Fruit fly (Drosophila melanogaster) whole organism, embryonic: ENCODE results near the gene Dif.
A peak's percentile ranks its signal among the peaks of the same experiment; 100 is the strongest.

Experiments used
- Abd-B ChIP-seq: fragments of 200-800 bp; sonication (Bioruptor generic); optimal IDR thresholded peaks from 2 replicates; lab custom pipeline; 2018; ENCODE audit warnings: missing biosample characterization, mild to moderate bottlenecking, missing genetic modification characterization, moderate library complexity
- Awh ChIP-seq: fragments of 200-800 bp; sonication (Bioruptor generic); IDR thresholded peaks from 2 replicates; pipeline ENCODE4, ENCODE4 v1.3.6; 2022; ENCODE audit warnings: missing biosample characterization, missing genetic modification characterization
- B-H1 ChIP-seq: fragments of 200-800 bp; sonication (Bioruptor generic); IDR thresholded peaks from 3 replicates; pipeline ENCODE4 v1.3.6; 2022; ENCODE audit warnings: missing biosample characterization, missing genetic modification characterization
- CG10321 ChIP-seq: fragments of 200-800 bp; sonication (Bioruptor generic); IDR thresholded peaks from 2 replicates; pipeline ENCODE4 v1.3.6; 2022; ENCODE audit warnings: missing biosample characterization, missing genetic modification characterization
- CG10431 ChIP-seq: fragments of 200-800 bp; sonication (Bioruptor generic); optimal IDR thresholded peaks from 3 replicates; lab custom pipeline; 2018; ENCODE audit warnings: missing biosample characterization, mild to moderate bottlenecking, missing genetic modification characterization
- CG11696 ChIP-seq: fragments of 200-800 bp; sonication (Bioruptor generic); IDR thresholded peaks from 2 replicates; pipeline ENCODE4 v1.3.6; 2022; ENCODE audit warnings: missing biosample characterization, missing genetic modification characterization
- CG12769 ChIP-seq: fragments of 200-800 bp; sonication (Bioruptor generic); optimal IDR thresholded peaks from 2 replicates; lab custom pipeline; 2019; ENCODE audit warnings: missing biosample characterization, mild to moderate bottlenecking, missing genetic modification characterization, moderate library complexity
- CG15073 ChIP-seq: fragments of 200-800 bp; sonication (Bioruptor generic); optimal IDR thresholded peaks from 2 replicates; lab custom pipeline; 2016; ENCODE audit warnings: missing biosample characterization, missing genetic modification characterization
- CG17829 ChIP-seq: fragments of 200-800 bp; optimal IDR thresholded peaks from 2 replicates; lab custom pipeline; 2019; ENCODE audit warnings: missing biosample characterization, mild to moderate bottlenecking, missing genetic modification characterization, moderate library complexity
- CG18764 ChIP-seq: fragments of 200-800 bp; sonication (Bioruptor generic); optimal IDR thresholded peaks from 3 replicates; lab custom pipeline; 2016; ENCODE audit warnings: missing biosample characterization, missing genetic modification characterization
- CG2889 ChIP-seq: fragments of 200-800 bp; sonication (Bioruptor generic); IDR thresholded peaks from 3 replicates; pipeline ENCODE4 v1.3.6; 2022; ENCODE audit warnings: missing biosample characterization, missing genetic modification characterization
- CG3281 ChIP-seq: fragments of 200-800 bp; sonication (Bioruptor generic); optimal IDR thresholded peaks from 3 replicates; lab custom pipeline; 2017; ENCODE audit warnings: missing biosample characterization, mild to moderate bottlenecking, missing genetic modification characterization
- CG4404 ChIP-seq: fragments of 200-800 bp; sonication (Bioruptor generic); IDR thresholded peaks from 2 replicates; pipeline ENCODE4 v1.3.6; 2022; ENCODE audit warnings: missing biosample characterization, missing genetic modification characterization
- CG4424 ChIP-seq: fragments of 200-800 bp; sonication (Bioruptor generic); optimal IDR thresholded peaks from 3 replicates; lab custom pipeline; 2016; ENCODE audit warnings: missing biosample characterization, missing genetic modification characterization
- CG6654 ChIP-seq: fragments of 200-800 bp; sonication (Bioruptor generic); optimal IDR thresholded peaks from 2 replicates; lab custom pipeline; 2017; ENCODE audit warnings: missing biosample characterization, mild to moderate bottlenecking, missing genetic modification characterization
- CG6854 ChIP-seq: fragments of 200-800 bp; sonication (Bioruptor generic); optimal IDR thresholded peaks from 3 replicates; lab custom pipeline; 2017; ENCODE audit warnings: missing biosample characterization, mild to moderate bottlenecking, missing genetic modification characterization
- CG8765 ChIP-seq: fragments of 200-800 bp; sonication (Bioruptor generic); IDR thresholded peaks from 2 replicates; pipeline ENCODE4 v1.3.6; 2022; ENCODE audit warnings: missing biosample characterization, missing genetic modification characterization
- CG9797 ChIP-seq: fragments of 200-800 bp; sonication (Bioruptor generic); optimal IDR thresholded peaks from 3 replicates; lab custom pipeline; 2018; ENCODE audit warnings: missing biosample characterization, mild to moderate bottlenecking, missing genetic modification characterization
- CkIIα-i1 ChIP-seq: fragments of 200-800 bp; sonication (Bioruptor generic); IDR thresholded peaks from 2 replicates; pipeline ENCODE4 v1.3.6; 2022; ENCODE audit warnings: missing biosample characterization, missing genetic modification characterization
- D ChIP-seq, 2 experiments: fragments of 200-800 bp in 1 of 2; fragments of >200 bp in 1 of 2; sonication (Bioruptor generic) in 1 of 2; optimal IDR thresholded peaks; 2 replicates in 1 of 2; 3 replicates in 1 of 2; lab custom pipeline; 2017; ENCODE audit warnings: mild to moderate bottlenecking in 1 of 2, missing biosample characterization in 1 of 2, missing genetic modification characterization in 1 of 2, missing genetic modification reagents in 1 of 2
- Dfd ChIP-seq, 2 experiments: fragments of >200 bp; optimal IDR thresholded peaks; 2 replicates each; lab custom pipeline; 2017; ENCODE audit warnings: missing biosample characterization in 2 of 2, missing genetic modification characterization in 2 of 2
- Dll ChIP-seq: fragments of 200-800 bp; sonication (Bioruptor generic); IDR thresholded peaks from 4 replicates; pipeline ENCODE4 v1.3.6; 2022; ENCODE audit warnings: missing biosample characterization, missing genetic modification characterization; ENCODE audit not compliant: partially characterized antibody
- Elba2 ChIP-seq: fragments of 200-800 bp; sonication (Bioruptor generic); optimal IDR thresholded peaks from 3 replicates; lab custom pipeline; 2016; ENCODE audit warnings: missing biosample characterization, missing genetic modification characterization
- HHEX ChIP-seq: fragments of 200-800 bp; sonication (Bioruptor generic); optimal IDR thresholded peaks from 3 replicates; lab custom pipeline; 2017; ENCODE audit warnings: missing biosample characterization, mild to moderate bottlenecking, missing genetic modification characterization, missing genetic modification reagents
- HLH54F ChIP-seq: fragments of 200-800 bp; sonication (Bioruptor generic); optimal IDR thresholded peaks from 3 replicates; lab custom pipeline; 2016; ENCODE audit warnings: missing biosample characterization, missing genetic modification characterization
- Lim3 ChIP-seq: fragments of 200-800 bp; sonication (Bioruptor generic); IDR thresholded peaks from 2 replicates; pipeline ENCODE4 v1.3.6; 2022; ENCODE audit warnings: missing biosample characterization, missing genetic modification characterization
- Mes4 ChIP-seq: fragments of 200-800 bp; sonication (Bioruptor generic); optimal IDR thresholded peaks from 2 replicates; lab custom pipeline; 2016; ENCODE audit warnings: missing biosample characterization, missing genetic modification characterization
- Myb ChIP-seq: fragments of 200-800 bp; sonication (Bioruptor generic); optimal IDR thresholded peaks from 2 replicates; lab custom pipeline; 2016; ENCODE audit warnings: missing biosample characterization, missing genetic modification characterization
- Poxn ChIP-seq: fragments of 200-800 bp; sonication (Bioruptor generic); IDR thresholded peaks from 2 replicates; pipeline ENCODE4 v1.3.6; 2022; ENCODE audit warnings: missing biosample characterization, missing genetic modification characterization
- Ravus ChIP-seq: fragments of 200-800 bp; sonication (Bioruptor generic); IDR thresholded peaks from 2 replicates; pipeline ENCODE4 v1.3.6; 2022; ENCODE audit warnings: missing biosample characterization, missing genetic modification characterization
- Rfx ChIP-seq: fragments of 200-800 bp; sonication (Bioruptor generic); IDR thresholded peaks from 2 replicates; pipeline ENCODE4 v1.3.6; 2022; ENCODE audit warnings: missing biosample characterization, missing genetic modification characterization
- Stat92E ChIP-seq, 3 experiments: fragments of >200 bp in 2 of 3; fragments of 200-800 bp in 1 of 3; sonication (Bioruptor generic) in 1 of 3; optimal IDR thresholded peaks; 2 replicates each; lab custom pipeline; 2017 to 2019; ENCODE audit warnings: missing biosample characterization in 3 of 3, missing genetic modification characterization in 3 of 3, mild to moderate bottlenecking in 1 of 3, moderate library complexity in 1 of 3
- bab2 ChIP-seq: fragments of 200-800 bp; sonication (Bioruptor generic); optimal IDR thresholded peaks from 2 replicates; lab custom pipeline; 2016; ENCODE audit warnings: missing biosample characterization, missing genetic modification characterization
- cato ChIP-seq: fragments of 200-800 bp; sonication (Bioruptor generic); optimal IDR thresholded peaks from 2 replicates; lab custom pipeline; 2016; ENCODE audit warnings: missing biosample characterization, missing genetic modification characterization, borderline replicate concordance
- cg ChIP-seq: fragments of 200-800 bp; sonication (Bioruptor generic); optimal IDR thresholded peaks from 3 replicates; lab custom pipeline; 2019; ENCODE audit warnings: missing biosample characterization, mild to moderate bottlenecking, missing genetic modification characterization, moderate library complexity
- dmrt11E ChIP-seq: fragments of 200-800 bp; sonication (Bioruptor generic); optimal IDR thresholded peaks from 3 replicates; lab custom pipeline; 2018; ENCODE audit warnings: missing biosample characterization, mild to moderate bottlenecking, missing genetic modification characterization, moderate library complexity
- fd3F ChIP-seq: fragments of 200-800 bp; sonication (Bioruptor generic); optimal IDR thresholded peaks from 2 replicates; lab custom pipeline; 2018; ENCODE audit warnings: missing biosample characterization, mild to moderate bottlenecking, missing genetic modification characterization, moderate library complexity
- ftz-f1 ChIP-seq: fragments of 200-800 bp; sonication (Bioruptor generic); optimal IDR thresholded peaks from 2 replicates; lab custom pipeline; 2016; ENCODE audit warnings: missing biosample characterization, missing genetic modification characterization
- gsb-n ChIP-seq: fragments of 200-800 bp; sonication (Bioruptor generic); optimal IDR thresholded peaks from 3 replicates; lab custom pipeline; 2018; ENCODE audit warnings: missing biosample characterization, mild to moderate bottlenecking, missing genetic modification characterization
- jing ChIP-seq: fragments of 200-800 bp; sonication (Bioruptor generic); optimal IDR thresholded peaks from 2 replicates; lab custom pipeline; 2018; ENCODE audit warnings: missing biosample characterization, mild to moderate bottlenecking, missing genetic modification characterization
- jumu ChIP-seq: fragments of 200-800 bp; sonication (Bioruptor generic); optimal IDR thresholded peaks from 3 replicates; lab custom pipeline; 2016; ENCODE audit warnings: missing biosample characterization, missing genetic modification characterization
- lov ChIP-seq, 2 experiments: fragments of 200-800 bp in 1 of 2; fragments of >200 bp in 1 of 2; sonication (Bioruptor generic) in 1 of 2; IDR thresholded peaks in 1 of 2; optimal IDR thresholded peaks in 1 of 2; 2 replicates in 1 of 2; 3 replicates in 1 of 2; pipeline versions ENCODE4 v1.3.6 to Lab custom; 2017 to 2022; ENCODE audit warnings: missing biosample characterization in 1 of 2, missing genetic modification characterization in 1 of 2
- phol ChIP-seq: fragments of 200-800 bp; sonication (Bioruptor generic); optimal IDR thresholded peaks from 3 replicates; lab custom pipeline; 2018; ENCODE audit warnings: missing biosample characterization, mild to moderate bottlenecking, missing genetic modification characterization, moderate library complexity
- pita ChIP-seq: fragments of 200-800 bp; sonication (Bioruptor generic); optimal IDR thresholded peaks from 2 replicates; lab custom pipeline; 2017; ENCODE audit warnings: missing biosample characterization, mild to moderate bottlenecking, missing genetic modification characterization
- pzg ChIP-seq: fragments of 200-800 bp; sonication (Bioruptor generic); optimal IDR thresholded peaks from 3 replicates; lab custom pipeline; 2018; ENCODE audit warnings: missing biosample characterization, mild to moderate bottlenecking, missing genetic modification characterization, moderate library complexity
- ro ChIP-seq: fragments of 200-800 bp; sonication (Bioruptor generic); IDR thresholded peaks from 2 replicates; pipeline ENCODE4 v1.3.6; 2022; ENCODE audit warnings: missing biosample characterization, missing genetic modification characterization
- ssp ChIP-seq: fragments of 200-800 bp; sonication (Bioruptor generic); IDR thresholded peaks from 2 replicates; pipeline ENCODE4 v1.3.6; 2022; ENCODE audit warnings: missing biosample characterization, missing genetic modification characterization
- usp ChIP-seq: fragments of >200 bp; optimal IDR thresholded peaks from 2 replicates; lab custom pipeline; 2017; ENCODE audit warnings: missing biosample characterization, missing genetic modification characterization
- vvl ChIP-seq: fragments of 200-800 bp; sonication (Bioruptor generic); IDR thresholded peaks from 2 replicates; pipeline ENCODE4 v1.3.6; 2022; ENCODE audit warnings: missing biosample characterization, missing genetic modification characterization
- yki ChIP-seq: fragments of >200 bp; optimal IDR thresholded peaks from 3 replicates; lab custom pipeline; 2018
- zen2 ChIP-seq: fragments of 200-800 bp; sonication (Bioruptor generic); IDR thresholded peaks from 3 replicates; pipeline ENCODE4 v1.3.6; 2022; ENCODE audit warnings: missing biosample characterization, missing genetic modification characterization; ENCODE audit not compliant: partially characterized antibody

The Dif gene

dm6 chr2L:17379844-17380243 lies 53.1 kb downstream of the Dif start (continued):
- TF ChIP-seq lov (optimal IDR thresholded peaks at IDR 0.05; lab: Kevin White, UChicago) (no peak), lov (GFP tag; IDR thresholded peaks at IDR 0.05; lab: Robert Waterston, UW) (peak; percentile 51; the same call in 1 of the 3 replicates), Elba2 (GFP tag; lab: Kevin White, UChicago) (no peak), fd3F (GFP tag; lab: Kevin White, UChicago) (no peak), gsb-n (tag; lab: Kevin White, UChicago) (peak; percentile 91), CG8765 (no peak), CG6654 (peak; percentile 94), CG18764 (GFP tag; lab: Kevin White, UChicago) (peak; percentile 72), Myb (GFP tag; lab: Kevin White, UChicago) (peak; percentile 15), HHEX (GFP tag; lab: Kevin White, UChicago) (peak; percentile 73), pita (no peak), phol (tag; lab: Kevin White, UChicago) (peak; percentile 15), CG15073 (no peak), cato (GFP tag; lab: Kevin White, UChicago) (peak; percentile 27), CG11696 (GFP tag; lab: Robert Waterston, UW) (peak; percentile 47; the same call in 1 of the 2 replicates), CG2889 (GFP tag; lab: Robert Waterston, UW) (no peak), Mes4 (GFP tag; lab: Kevin White, UChicago) (peak; percentile 80), yki (lab: Kevin White, UChicago) (no peak), usp (GFP tag; lab: Kevin White, UChicago) (no peak), HLH54F (GFP tag; lab: Kevin White, UChicago) (no peak), cg (GFP tag; lab: Kevin White, UChicago) (no peak), B-H1 (GFP tag; lab: Robert Waterston, UW) (no peak), CG6854 (no peak), jing (GFP tag; lab: Kevin White, UChicago) (peak; percentile 58), CG17829 (tag; lab: Kevin White, UChicago) (peak; percentile 69), Lim3 (GFP tag; lab: Robert Waterston, UW) (no peak), Awh (GFP tag; lab: Robert Waterston, UW) (peak; percentile 87), ssp (GFP tag; lab: Robert Waterston, UW) (no peak), Dll (GFP tag; lab: Robert Waterston, UW) (no peak), pzg (no peak), D (optimal IDR thresholded peaks at IDR 0.05; lab: Kevin White, UChicago) (no peak), D (GFP tag; optimal IDR thresholded peaks at IDR 0.05; lab: Kevin White, UChicago) (peak; percentile 88), CG4404 (GFP tag; lab: Robert Waterston, UW) (no peak), CG9797 (peak; percentile 17), CG12769 (tag; lab: Kevin White, UChicago) (peak; percentile 50), CkIIα-i1 (GFP tag; lab: Robert Waterston, UW) (no peak), ftz-f1 (GFP tag; lab: Kevin White, UChicago) (no peak), zen2 (GFP tag; lab: Robert Waterston, UW) (no peak), jumu (peak; percentile 67), CG3281 (GFP tag; lab: Kevin White, UChicago) (no peak), bab2 (GFP tag; lab: Kevin White, UChicago) (peak; percentile 64), dmrt11E (tag; lab: Kevin White, UChicago) (peak; percentile 81), Rfx (0 out of 2 replicates have a peak, but pooled peaks have one; percentile 13), ro (GFP tag; lab: Robert Waterston, UW) (no peak), Dfd (GFP tag; optimal IDR thresholded peaks at IDR 0.05; lab: Kevin White, UChicago) (no peak), Abd-B (peak; percentile 16), CG10321 (no peak), Ravus (no peak), CG10431 (GFP tag; lab: Kevin White, UChicago) (peak; percentile 86), Stat92E (GFP tag; optimal IDR thresholded peaks at IDR 0.05; lab: Kevin White, UChicago) (peak in 1 of 3 experiments; percentile 63), Poxn (no peak), CG4424 (GFP tag; lab: Kevin White, UChicago) (peak; percentile 64), vvl (GFP tag; lab: Robert Waterston, UW) (peak; percentile 63)
